Worm (Caenorhabditis elegans) whole organism, dauer: ENCODE results near the gene srw-7.

Source experiments
- unc-62 ChIP-seq: sonication (generic microtip); optimal IDR thresholded peaks from 2 replicates; lab custom pipeline; 2017; ENCODE audit warnings: missing biosample characterization, missing genetic modification reagents, missing genetic modification characterization

srw-7 gene

DNA sequence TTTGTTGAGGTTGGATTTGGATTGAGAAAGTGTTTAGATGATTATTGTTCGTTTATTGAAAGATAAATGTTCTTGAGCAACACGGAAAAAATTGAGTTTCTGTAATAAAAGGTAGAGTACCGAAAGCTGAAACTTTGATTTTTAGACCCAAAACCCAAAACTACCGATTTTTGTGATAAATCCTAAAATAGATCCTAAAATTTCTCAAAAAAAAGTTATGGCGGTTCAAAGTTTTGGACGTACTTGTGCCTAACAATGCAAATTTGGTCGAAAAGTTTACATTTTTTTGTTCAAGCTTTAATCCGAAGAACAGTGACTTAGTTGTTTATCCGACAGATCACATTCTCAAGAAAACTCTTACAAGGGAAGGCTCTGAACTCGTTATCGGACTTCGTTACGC lies 41.2 kb downstream of the srw-7 start, which contains the start of gene nhr-185:
TSS of gene nhr-185 (minus strand) at position 101 of the 400 bp plus-strand sequence.
- TF ChIP-seq unc-62 (GFP tag; lab: Kevin White, UChicago): no peak

DNA sequence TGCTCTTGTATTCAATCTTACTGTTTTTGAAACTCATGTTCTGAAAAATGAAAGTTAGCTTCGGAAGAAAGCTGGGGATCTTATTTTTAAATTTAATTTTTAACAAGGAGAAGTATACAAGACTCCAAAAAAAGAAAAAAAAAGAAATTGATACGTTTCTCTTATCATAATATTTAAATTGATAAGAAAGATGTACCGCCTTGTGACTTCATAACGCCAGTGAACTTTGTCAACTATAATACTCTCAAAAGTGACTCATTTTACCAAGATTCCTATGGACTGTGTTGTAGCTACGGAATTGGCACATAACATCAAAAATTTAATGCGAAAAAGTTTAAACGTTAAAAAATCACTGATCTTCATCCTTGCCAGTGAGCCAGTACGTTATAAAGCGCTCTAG lies 45.7 kb downstream of the srw-7 start:
- TF ChIP-seq unc-62 (GFP tag; lab: Kevin White, UChicago): no peak

DNA sequence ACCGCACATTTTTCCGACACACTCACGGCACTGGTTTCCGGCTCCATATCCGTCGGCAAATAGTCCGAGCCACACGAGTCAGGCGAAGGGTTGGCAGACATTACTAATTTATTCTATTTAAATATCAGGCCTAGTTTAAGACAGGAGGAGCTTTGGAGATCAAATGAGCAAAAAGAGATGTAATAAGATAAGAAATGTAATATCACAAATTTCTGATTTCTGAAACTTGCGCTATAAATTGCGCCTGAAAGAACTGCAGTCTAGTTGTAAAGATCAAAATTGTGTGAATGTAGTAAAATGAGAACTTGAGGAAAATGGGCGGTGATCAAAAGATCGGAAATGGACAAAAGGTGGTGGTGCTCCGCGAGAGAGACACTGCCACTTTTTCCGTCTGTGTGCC lies 48.8 kb downstream of the srw-7 start, which contains the start of gene nhr-186:
TSS of gene nhr-186 (minus strand) at position 101 of the 400 bp plus-strand sequence.
- no peak for TF ChIP-seq unc-62 (GFP tag; lab: Kevin White, UChicago)

DNA sequence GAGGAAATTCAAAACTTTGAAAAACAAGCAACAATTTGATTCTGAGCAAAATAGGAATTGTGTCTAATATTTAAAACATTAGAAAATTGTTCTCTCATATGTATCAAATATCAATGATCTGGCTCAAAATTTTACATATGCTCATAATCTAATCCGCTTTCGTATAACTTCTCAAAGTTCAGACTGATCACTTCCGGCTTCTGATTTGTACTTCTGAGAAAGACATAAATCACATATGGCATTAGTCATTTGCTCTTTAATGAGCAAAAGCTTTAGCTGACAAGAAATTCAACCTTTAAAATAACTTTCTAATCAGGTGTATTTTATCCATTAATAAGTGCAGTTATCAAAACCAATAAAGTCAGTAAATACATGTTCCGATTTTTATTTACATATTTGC lies 49.9 kb downstream of the srw-7 start:
- TF ChIP-seq unc-62 (GFP tag; lab: Kevin White, UChicago): no peak
